Worm (Caenorhabditis elegans) whole organism, young adult: ENCODE data around the gene hil-6.

ENCODE experiments used
- F10E7.11 ChIP-seq: sonication (generic microtip); optimal IDR thresholded peaks from 2 replicates; lab custom pipeline; 2017; ENCODE audit warnings: mild to moderate bottlenecking, missing genetic modification characterization, moderate library complexity, missing compliant biosample characterization
- F55B11.4 ChIP-seq: sonication (generic microtip); optimal IDR thresholded peaks from 2 replicates; lab custom pipeline; 2016; ENCODE audit warnings: missing compliant biosample characterization, missing genetic modification characterization, borderline replicate concordance; ENCODE audit not compliant: insufficient read depth
- ama-1 ChIP-seq, 3 experiments: fragments of 150-350 bp in 1 of 3; sonication (generic microtip) in 2 of 3; optimal IDR thresholded peaks; 2 replicates each; lab custom pipeline; 2014 to 2018; ENCODE audit warnings: missing biosample characterization in 2 of 3, missing genetic modification characterization in 2 of 3, missing genetic modification reagents in 2 of 3
- ceh-100 ChIP-seq: fragments of 200-800 bp; sonication (Bioruptor generic); IDR thresholded peaks from 2 replicates; pipeline ENCODE4 v1.3.6; 2022; ENCODE audit warnings: missing genetic modification reagents, missing genetic modification characterization, missing compliant biosample characterization
- madf-10 ChIP-seq: sonication (generic microtip); optimal IDR thresholded peaks from 2 replicates; lab custom pipeline; 2016; ENCODE audit warnings: mild to moderate bottlenecking, missing genetic modification characterization, missing compliant biosample characterization
- nfya-1 ChIP-seq: sonication (generic microtip); optimal IDR thresholded peaks from 2 replicates; lab custom pipeline; 2017; ENCODE audit warnings: antibody characterized with exemption, missing compliant biosample characterization, missing genetic modification characterization, borderline replicate concordance; ENCODE audit not compliant: insufficient read depth
- snpc-4 ChIP-seq, 5 experiments: fragments of 150-350 bp in 1 of 5; sonication (generic microtip) in 4 of 5; optimal IDR thresholded peaks; 2 replicates each; lab custom pipeline; 2014 to 2018; ENCODE audit warnings: missing genetic modification characterization in 5 of 5, missing biosample characterization in 3 of 5, antibody characterized with exemption in 2 of 5, mild to moderate bottlenecking in 2 of 5, missing compliant biosample characterization in 2 of 5, missing genotype in 2 of 5, moderate library complexity in 2 of 5, missing genetic modification reagents in 1 of 5

DNA sequence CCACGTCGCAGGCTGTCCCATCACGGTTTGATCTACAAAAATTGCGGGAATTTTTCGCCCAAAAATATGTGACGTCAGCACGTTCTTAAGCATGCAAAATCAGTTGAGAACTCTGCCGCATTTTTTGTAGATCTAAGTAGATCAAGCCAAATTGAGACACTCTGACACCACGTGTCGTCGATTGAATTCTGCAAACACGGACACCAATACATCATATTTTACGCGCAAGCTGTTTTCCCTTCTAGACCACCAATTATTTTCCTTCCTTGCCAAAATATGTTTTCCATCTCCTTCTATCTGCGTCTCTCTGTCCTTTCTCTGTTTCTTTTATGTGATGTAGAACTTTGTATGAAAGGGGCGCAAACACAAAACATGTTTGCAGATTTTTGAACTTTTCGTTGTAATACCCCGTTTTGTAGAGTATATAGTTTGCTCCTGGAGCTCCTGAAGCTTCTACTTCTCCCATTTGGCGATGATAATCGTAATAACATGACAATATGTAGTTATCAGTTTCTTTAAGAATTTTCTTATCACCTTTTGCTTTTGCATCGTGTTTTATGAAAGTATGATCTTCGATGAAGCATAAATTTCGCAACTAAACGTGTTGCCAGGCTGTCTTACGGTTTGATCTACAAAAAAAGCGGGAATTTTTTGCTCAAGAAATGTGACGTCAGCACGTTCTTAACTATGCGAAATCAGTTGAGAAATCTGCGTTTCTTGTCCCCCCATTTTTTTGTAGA is 24.6 kb upstream of the hil-6 start:
- TF ChIP-seq ama-1 (optimal IDR thresholded peaks at IDR 0.05; lab: Kevin White, UChicago) (no peak), ama-1 (GFP tag; optimal IDR thresholded peaks at IDR 0.05; lab: Kevin White, UChicago) (no peak), F10E7.11 (tag; lab: Kevin White, UChicago) (no peak), snpc-4 (GFP tag; optimal IDR thresholded peaks at IDR 0.05; lab: Kevin White, UChicago) (no peak), snpc-4 (tag; optimal IDR thresholded peaks at IDR 0.05; lab: Kevin White, UChicago) (no peak), ceh-100 (GFP tag; lab: Robert Waterston, UW) (no peak), F55B11.4 (tag; lab: Kevin White, UChicago) (no peak), nfya-1 (tag; lab: Kevin White, UChicago) (no peak), madf-10 (tag; lab: Kevin White, UChicago) (no peak)
